Fruit fly (Drosophila melanogaster) whole organism, pupa: ENCODE measurements around the gene CG18281.

ENCODE experiments used
- CG10348 ChIP-seq: fragments of 200-800 bp; sonication (Bioruptor generic); IDR thresholded peaks from 2 replicates; pipeline ENCODE4 v1.3.6; 2022; ENCODE audit warnings: missing biosample characterization, missing genetic modification characterization
- CG13204 ChIP-seq: fragments of 200-800 bp; sonication (Bioruptor generic); optimal IDR thresholded peaks from 2 replicates; lab custom pipeline; 2018; ENCODE audit warnings: missing biosample characterization, mild to moderate bottlenecking, missing genetic modification characterization, moderate library complexity
- CG14655 ChIP-seq: fragments of 200-800 bp; sonication (Bioruptor generic); optimal IDR thresholded peaks from 3 replicates; lab custom pipeline; 2017; ENCODE audit warnings: mild to moderate bottlenecking, missing biosample characterization, missing genetic modification reagents, missing genetic modification characterization
- CG34367 ChIP-seq: fragments of 200-800 bp; sonication (Bioruptor generic); optimal IDR thresholded peaks from 2 replicates; lab custom pipeline; 2018; ENCODE audit warnings: missing biosample characterization, mild to moderate bottlenecking, missing genetic modification characterization
- CG4496 ChIP-seq: fragments of 200-800 bp; sonication (Bioruptor generic); IDR thresholded peaks from 3 replicates; pipeline ENCODE4 v1.3.6; 2022; ENCODE audit warnings: missing biosample characterization, missing genetic modification characterization
- CG8301 ChIP-seq: fragments of 200-800 bp; sonication (Bioruptor generic); optimal IDR thresholded peaks from 2 replicates; lab custom pipeline; 2018; ENCODE audit warnings: missing biosample characterization, mild to moderate bottlenecking, missing genetic modification characterization
- D1 ChIP-seq: fragments of 200-800 bp; sonication (Bioruptor generic); optimal IDR thresholded peaks from 2 replicates; lab custom pipeline; 2018; ENCODE audit warnings: missing biosample characterization, mild to moderate bottlenecking, missing genetic modification characterization, moderate library complexity
- EcR ChIP-seq: fragments of 200-800 bp; sonication (Bioruptor generic); optimal IDR thresholded peaks from 3 replicates; lab custom pipeline; 2019; ENCODE audit warnings: missing biosample characterization, missing genetic modification characterization, mild to moderate bottlenecking, moderate library complexity, missing genetic modification reagents
- Ets98B ChIP-seq: fragments of 200-800 bp; sonication (Bioruptor generic); IDR thresholded peaks from 2 replicates; pipeline ENCODE4 v1.3.6; 2022; ENCODE audit warnings: missing biosample characterization, missing genetic modification characterization
- Snoo ChIP-seq: fragments of 200-800 bp; sonication (Bioruptor generic); optimal IDR thresholded peaks from 3 replicates; lab custom pipeline; 2017; ENCODE audit warnings: missing biosample characterization, mild to moderate bottlenecking, missing genetic modification characterization, inconsistent platforms
- fd96Ca ChIP-seq: fragments of 200-800 bp; sonication (Bioruptor generic); IDR thresholded peaks from 3 replicates; pipeline ENCODE4 v1.3.6; 2022; ENCODE audit warnings: missing biosample characterization, missing genetic modification characterization
- gl ChIP-seq: fragments of 200-800 bp; sonication (Bioruptor generic); optimal IDR thresholded peaks from 2 replicates; lab custom pipeline; 2018; ENCODE audit warnings: missing biosample characterization, mild to moderate bottlenecking, missing genetic modification characterization
- rn ChIP-seq: fragments of 200-800 bp; sonication (Bioruptor generic); IDR thresholded peaks from 2 replicates; pipeline ENCODE4 v1.3.6; 2022; ENCODE audit warnings: missing biosample characterization, missing genetic modification characterization

dm6 chr3L:20517179-20517834 is 17.7 kb downstream of the CG18281 start:
- TF ChIP-seq CG13204 (GFP tag; lab: Kevin White, UChicago) (no peak), CG4496 (no peak), fd96Ca (GFP tag; lab: Robert Waterston, UW) (no peak), CG10348 (GFP tag; lab: Robert Waterston, UW) (no peak), CG8301 (tag; lab: Kevin White, UChicago) (no peak), D1 (no peak), Ets98B (GFP tag; lab: Robert Waterston, UW) (no peak), rn (GFP tag; lab: Robert Waterston, UW) (no peak), EcR (GFP tag; lab: Kevin White, UChicago) (peak; percentile 98), Snoo (tag; lab: Kevin White, UChicago) (no peak), CG34367 (no peak), CG14655 (GFP tag; lab: Kevin White, UChicago) (no peak), gl (tag; lab: Kevin White, UChicago) (no peak)
